Worm (Caenorhabditis elegans) whole organism, L3 larva: ENCODE data around the gene pqn-32.
"Not testable (repeated sequence)": the region's sequence is repeated elsewhere in the genome, so short reads cannot be mapped to it uniquely, and the experiment has no call there.

Experiments
- R02D3.7 ChIP-seq: fragments of 150-350 bp; optimal IDR thresholded peaks from 2 replicates; lab custom pipeline; 2014; ENCODE audit warnings: missing biosample characterization, missing genetic modification characterization
- ceh-82 ChIP-seq: fragments of 150-350 bp; optimal IDR thresholded peaks from 2 replicates; lab custom pipeline; 2014; ENCODE audit warnings: missing biosample characterization, missing genetic modification characterization
- daf-12 ChIP-seq: fragments of 150-350 bp; optimal IDR thresholded peaks from 2 replicates; lab custom pipeline; 2014; ENCODE audit warnings: missing biosample characterization, missing genetic modification reagents, missing genetic modification characterization
- egl-5 ChIP-seq: fragments of 150-350 bp; optimal IDR thresholded peaks from 2 replicates; lab custom pipeline; 2017; ENCODE audit warnings: missing biosample characterization, missing genetic modification reagents, missing genetic modification characterization, inconsistent platforms
- elt-1 ChIP-seq: fragments of 150-350 bp; optimal IDR thresholded peaks from 2 replicates; lab custom pipeline; 2014; ENCODE audit warnings: missing biosample characterization, missing genetic modification characterization
- elt-2 ChIP-seq: sonication (generic microtip); optimal IDR thresholded peaks from 2 replicates; lab custom pipeline; 2016; ENCODE audit warnings: missing genetic modification reagents, mild to moderate bottlenecking, missing genetic modification characterization, missing compliant biosample characterization
- elt-3 ChIP-seq, 3 experiments: fragments of 150-350 bp in 1 of 3; sonication (generic microtip) in 2 of 3; optimal IDR thresholded peaks; 2 replicates in 2 of 3; 4 replicates in 1 of 3; lab custom pipeline; 2014 to 2017; ENCODE audit warnings: missing biosample characterization in 3 of 3, missing genetic modification characterization in 3 of 3
- eor-1 ChIP-seq, 2 experiments: fragments of 150-350 bp; optimal IDR thresholded peaks; 2 replicates each; lab custom pipeline; 2014 to 2018; ENCODE audit warnings: missing biosample characterization in 2 of 2, missing genetic modification characterization in 2 of 2
- fkh-10 ChIP-seq: sonication (generic microtip); optimal IDR thresholded peaks from 2 replicates; lab custom pipeline; 2017; ENCODE audit warnings: missing biosample characterization, missing genetic modification reagents, missing genetic modification characterization
- fkh-2 ChIP-seq: fragments of 150-350 bp; optimal IDR thresholded peaks from 2 replicates; lab custom pipeline; 2014; ENCODE audit warnings: missing biosample characterization, missing genetic modification reagents, missing genetic modification characterization
- hmg-11 ChIP-seq: sonication (generic microtip); optimal IDR thresholded peaks from 2 replicates; lab custom pipeline; 2016; ENCODE audit warnings: missing genetic modification characterization, missing compliant biosample characterization
- jun-1 ChIP-seq: fragments of 150-350 bp; optimal IDR thresholded peaks from 2 replicates; lab custom pipeline; 2014; ENCODE audit warnings: missing biosample characterization, missing genetic modification reagents, missing genetic modification characterization
- lin-15B ChIP-seq: fragments of 150-350 bp; optimal IDR thresholded peaks from 2 replicates; lab custom pipeline; 2014; ENCODE audit warnings: missing biosample characterization, missing genetic modification characterization
- lin-39 ChIP-seq: fragments of 150-350 bp; optimal IDR thresholded peaks from 2 replicates; lab custom pipeline; 2018; ENCODE audit warnings: missing biosample characterization, missing genetic modification reagents, missing genetic modification characterization
- mml-1 ChIP-seq: fragments of 150-350 bp; sonication (generic microtip); optimal IDR thresholded peaks from 3 replicates; lab custom pipeline; 2014; ENCODE audit warnings: missing biosample characterization, missing genetic modification characterization
- nhr-11 ChIP-seq: fragments of 150-350 bp; optimal IDR thresholded peaks from 2 replicates; lab custom pipeline; 2014; ENCODE audit warnings: missing biosample characterization, missing genetic modification characterization
- nhr-237 ChIP-seq: fragments of 150-350 bp; optimal IDR thresholded peaks from 2 replicates; lab custom pipeline; 2014; ENCODE audit warnings: missing biosample characterization, missing genetic modification characterization
- nhr-25 ChIP-seq: sonication (generic microtip); optimal IDR thresholded peaks from 2 replicates; lab custom pipeline; 2017; ENCODE audit warnings: missing biosample characterization, missing genetic modification characterization
- nhr-28 ChIP-seq: fragments of 150-350 bp; optimal IDR thresholded peaks from 2 replicates; lab custom pipeline; 2014; ENCODE audit warnings: missing biosample characterization, missing genetic modification characterization
- nhr-43 ChIP-seq: sonication (generic microtip); optimal IDR thresholded peaks from 2 replicates; lab custom pipeline; 2016; ENCODE audit warnings: mild to moderate bottlenecking, missing genetic modification characterization, missing compliant biosample characterization; ENCODE audit not compliant: poor library complexity, severe bottlenecking
- nhr-76 ChIP-seq: fragments of 150-350 bp; sonication (generic microtip); optimal IDR thresholded peaks from 5 replicates; lab custom pipeline; 2014; ENCODE audit warnings: missing biosample characterization, missing genetic modification characterization
- pha-4 ChIP-seq: fragments of 150-350 bp; optimal IDR thresholded peaks from 2 replicates; lab custom pipeline; 2014; ENCODE audit warnings: missing biosample characterization, missing genetic modification reagents, missing genetic modification characterization
- pqm-1 ChIP-seq: fragments of 150-350 bp; optimal IDR thresholded peaks from 2 replicates; lab custom pipeline; 2017; ENCODE audit warnings: missing biosample characterization, missing genetic modification characterization, inconsistent platforms
- sea-2 ChIP-seq: fragments of 150-350 bp; sonication (generic microtip); optimal IDR thresholded peaks from 4 replicates; lab custom pipeline; 2014; ENCODE audit warnings: missing biosample characterization, missing genetic modification reagents, missing genetic modification characterization
- skn-1 ChIP-seq: fragments of 150-350 bp; optimal IDR thresholded peaks from 2 replicates; lab custom pipeline; 2014; ENCODE audit warnings: missing biosample characterization, missing genetic modification characterization
- snpc-4 ChIP-seq: fragments of 150-350 bp; optimal IDR thresholded peaks from 2 replicates; lab custom pipeline; 2014; ENCODE audit warnings: missing biosample characterization, missing genetic modification characterization
- unc-62 ChIP-seq: fragments of 150-350 bp; sonication (generic microtip); optimal IDR thresholded peaks from 4 replicates; lab custom pipeline; 2014; ENCODE audit warnings: missing biosample characterization, missing genetic modification reagents, missing genetic modification characterization
- zag-1 ChIP-seq: fragments of 150-350 bp; optimal IDR thresholded peaks from 2 replicates; lab custom pipeline; 2014; ENCODE audit warnings: missing biosample characterization, missing genetic modification characterization
- ztf-11 ChIP-seq: fragments of 150-350 bp; optimal IDR thresholded peaks from 2 replicates; lab custom pipeline; 2014; ENCODE audit warnings: missing biosample characterization, missing genetic modification characterization

The pqn-32 gene

ce11 chrII:13076301-13076916 lies 31.4 kb upstream of the pqn-32 start (continued):
- TF ChIP-seq fkh-10 (GFP tag; lab: Kevin White, UChicago), result no peak
- TF ChIP-seq elt-3 (tag; optimal IDR thresholded peaks at IDR 0.05; lab: Kevin White, UChicago), result no peak

ce11 chrII:13077746-13078145 lies 30.1 kb upstream of the pqn-32 start:
- TF ChIP-seq elt-2, result peak; percentile 98
- TF ChIP-seq pqm-1 (tag; lab: Kevin White, UChicago), result peak; percentile 97
- peak; percentile 56 for TF ChIP-seq jun-1 (tag; lab: Kevin White, UChicago)
- peak; percentile 65 for TF ChIP-seq pha-4 (tag; lab: Kevin White, UChicago)
- no peak for TF ChIP-seq nhr-11 (tag; lab: Kevin White, UChicago)
- TF ChIP-seq unc-62 (GFP tag; lab: Kevin White, UChicago), result no peak
- no peak for TF ChIP-seq mml-1 (tag; lab: Kevin White, UChicago)
- TF ChIP-seq zag-1, result no peak

ce11 chrII:13078848-13079428 lies 28.9 kb upstream of the pqn-32 start, which contains the start of gene F42G4.6:
F42G4.6 (plus strand) TSS chrII:13079378.
- TF ChIP-seq nhr-43, result no peak
- TF ChIP-seq pha-4 (tag; lab: Kevin White, UChicago), result peak; percentile 61
- TF ChIP-seq pqm-1 (tag; lab: Kevin White, UChicago), result peak; percentile 83
- TF ChIP-seq lin-15B, result no peak
- no peak for TF ChIP-seq elt-1 (tag; lab: Kevin White, UChicago)
- no peak for TF ChIP-seq nhr-237 (tag; lab: Kevin White, UChicago)
- TF ChIP-seq skn-1 (tag; lab: Kevin White, UChicago), result no peak
- no peak for TF ChIP-seq hmg-11 (tag; lab: Kevin White, UChicago)
- no peak for TF ChIP-seq ceh-82 (tag; lab: Kevin White, UChicago)
- peak; percentile 95 for TF ChIP-seq elt-2
- no peak for TF ChIP-seq egl-5 (tag; lab: Kevin White, UChicago)
- TF ChIP-seq eor-1 (tag; optimal IDR thresholded peaks at IDR 0.05; lab: Kevin White, UChicago), result no peak
- no peak for TF ChIP-seq fkh-2 (tag; lab: Kevin White, UChicago)
- no peak for TF ChIP-seq ztf-11

- not testable (repeated sequence) for TF ChIP-seq nhr-25 (tag; lab: Kevin White, UChicago); daf-12 (tag; lab: Kevin White, UChicago); sea-2
- TF ChIP-seq, all 47 proteins: peak for 0; not testable (repeated sequence) for 47
Observed at ce11 chrII:13080607-13081006, 27.2 kb upstream of the pqn-32 start, which contains the start of gene Y81G3A.2. Y81G3A.2 (plus strand) TSS chrII:13080907.

ce11 chrII:13082403-13082802 lies 25.4 kb upstream of the pqn-32 start, which contains the start of gene Y81G3A.6:
Y81G3A.6 (minus strand) TSS chrII:13082503.
- not testable (repeated sequence) for TF ChIP-seq sea-2; nhr-76 (tag; lab: Kevin White, UChicago); R02D3.7 (tag; lab: Kevin White, UChicago)

ce11 chrII:13083752-13084214 lies 24.0 kb upstream of the pqn-32 start, which contains the start of the genes Y81G3A.1 and gcn-2:
Y81G3A.1 (minus strand) TSS chrII:13083926.
gcn-2 (plus strand) TSS chrII:13084164.
- TF ChIP-seq hmg-11 (tag; lab: Kevin White, UChicago), result peak; percentile 15
- TF ChIP-seq snpc-4 (tag; lab: Kevin White, UChicago), result peak; percentile 40
- TF ChIP-seq nhr-28 (tag; lab: Kevin White, UChicago), result no peak
- TF ChIP-seq skn-1 (tag; lab: Kevin White, UChicago), result peak; percentile 19
- peak; percentile 6 for TF ChIP-seq lin-39
- peak; percentile 20 for TF ChIP-seq R02D3.7 (tag; lab: Kevin White, UChicago)
- no peak for TF ChIP-seq elt-1 (tag; lab: Kevin White, UChicago)
